Fruit fly (Drosophila melanogaster) whole organism, embryonic: Measurements from ENCODE around the gene dpr3.

Experiments used
- B-H1 ChIP-seq: fragments of 200-800 bp; sonication (Bioruptor generic); IDR thresholded peaks from 3 replicates; pipeline ENCODE4 v1.3.6; 2022; ENCODE audit warnings: missing biosample characterization, missing genetic modification characterization
- Bteb2 ChIP-seq: fragments of 200-800 bp; sonication (Bioruptor generic); optimal IDR thresholded peaks from 2 replicates; lab custom pipeline; 2016; ENCODE audit warnings: missing biosample characterization, missing genetic modification characterization
- CG14441 ChIP-seq: fragments of 200-800 bp; sonication (Bioruptor generic); IDR thresholded peaks from 2 replicates; pipeline ENCODE4 v1.3.6; 2022; ENCODE audit warnings: missing biosample characterization, missing genetic modification characterization
- CG15514 ChIP-seq: fragments of 200-800 bp; sonication (Bioruptor generic); optimal IDR thresholded peaks from 3 replicates; lab custom pipeline; 2017; ENCODE audit warnings: missing biosample characterization, missing genetic modification characterization, mild to moderate bottlenecking, moderate library complexity, missing genetic modification reagents
- CG17912 ChIP-seq: fragments of 200-800 bp; sonication (Bioruptor generic); optimal IDR thresholded peaks from 2 replicates; lab custom pipeline; 2018; ENCODE audit warnings: missing biosample characterization, mild to moderate bottlenecking, missing genetic modification characterization
- CG1832 ChIP-seq: fragments of 200-800 bp; sonication (Bioruptor generic); optimal IDR thresholded peaks from 2 replicates; lab custom pipeline; 2017; ENCODE audit warnings: missing biosample characterization, mild to moderate bottlenecking, missing genetic modification characterization, inconsistent platforms
- CG2120 ChIP-seq: fragments of 200-800 bp; sonication (Bioruptor generic); optimal IDR thresholded peaks from 3 replicates; lab custom pipeline; 2016; ENCODE audit warnings: missing biosample characterization, missing genetic modification characterization
- CG2129 ChIP-seq: fragments of 200-800 bp; sonication (Bioruptor generic); IDR thresholded peaks from 2 replicates; pipeline ENCODE4 v1.3.6; 2022; ENCODE audit warnings: missing biosample characterization, missing genetic modification characterization; ENCODE audit not compliant: partially characterized antibody
- CG2202 ChIP-seq: fragments of 200-800 bp; sonication (Bioruptor generic); optimal IDR thresholded peaks from 2 replicates; lab custom pipeline; 2018; ENCODE audit warnings: missing biosample characterization, mild to moderate bottlenecking, missing genetic modification characterization
- CG2875 ChIP-seq: fragments of 200-800 bp; sonication (Bioruptor generic); optimal IDR thresholded peaks from 2 replicates; lab custom pipeline; 2017; ENCODE audit warnings: missing biosample characterization, mild to moderate bottlenecking, missing genetic modification characterization, missing genetic modification reagents
- CG33557 ChIP-seq: fragments of 200-800 bp; sonication (Bioruptor generic); optimal IDR thresholded peaks from 2 replicates; lab custom pipeline; 2019; ENCODE audit warnings: missing biosample characterization, mild to moderate bottlenecking, missing genetic modification characterization, moderate library complexity
- CG34422 ChIP-seq: fragments of 200-800 bp; sonication (Bioruptor generic); IDR thresholded peaks from 3 replicates; pipeline ENCODE4 v1.3.6; 2022; ENCODE audit warnings: missing biosample characterization, missing genetic modification characterization
- CG4404 ChIP-seq: fragments of 200-800 bp; sonication (Bioruptor generic); IDR thresholded peaks from 2 replicates; pipeline ENCODE4 v1.3.6; 2022; ENCODE audit warnings: missing biosample characterization, missing genetic modification characterization
- CG4617 ChIP-seq: fragments of 200-800 bp; sonication (Bioruptor generic); optimal IDR thresholded peaks from 3 replicates; lab custom pipeline; 2016; ENCODE audit warnings: missing biosample characterization, missing genetic modification characterization, borderline replicate concordance
- CG4730 ChIP-seq: fragments of 200-800 bp; sonication (Bioruptor generic); IDR thresholded peaks from 2 replicates; pipeline ENCODE4 v1.3.6; 2022; ENCODE audit warnings: missing biosample characterization, missing genetic modification characterization
- CG6689 ChIP-seq: fragments of 200-800 bp; sonication (Bioruptor generic); IDR thresholded peaks from 2 replicates; pipeline ENCODE4 v1.3.6; 2022; ENCODE audit warnings: missing biosample characterization, missing genetic modification characterization
- CG6813 ChIP-seq: fragments of 200-800 bp; sonication (Bioruptor generic); optimal IDR thresholded peaks from 2 replicates; lab custom pipeline; 2017; ENCODE audit warnings: missing biosample characterization, missing genetic modification characterization, mild to moderate bottlenecking, moderate library complexity, missing genetic modification reagents
- CG7271 ChIP-seq: fragments of 200-800 bp; sonication (Bioruptor generic); optimal IDR thresholded peaks from 2 replicates; lab custom pipeline; 2018; ENCODE audit warnings: missing biosample characterization, mild to moderate bottlenecking, missing genetic modification characterization, moderate library complexity
- CG7745 ChIP-seq: fragments of 200-800 bp; sonication (Bioruptor generic); optimal IDR thresholded peaks from 2 replicates; lab custom pipeline; 2018; ENCODE audit warnings: missing biosample characterization, mild to moderate bottlenecking, missing genetic modification characterization, moderate library complexity
- CG8765 ChIP-seq: fragments of 200-800 bp; sonication (Bioruptor generic); IDR thresholded peaks from 2 replicates; pipeline ENCODE4 v1.3.6; 2022; ENCODE audit warnings: missing biosample characterization, missing genetic modification characterization
- CoRest ChIP-seq: fragments of 200-800 bp; sonication (Bioruptor generic); optimal IDR thresholded peaks from 3 replicates; lab custom pipeline; 2018; ENCODE audit warnings: missing biosample characterization, mild to moderate bottlenecking, missing genetic modification characterization, moderate library complexity
- Dek ChIP-seq: fragments of 200-800 bp; sonication (Bioruptor generic); optimal IDR thresholded peaks from 3 replicates; lab custom pipeline; 2019; ENCODE audit warnings: missing biosample characterization, mild to moderate bottlenecking, missing genetic modification characterization, moderate library complexity
- Dip2 ChIP-seq: fragments of 200-800 bp; sonication (Bioruptor generic); IDR thresholded peaks from 2 replicates; pipeline ENCODE4 v1.3.6; 2022; ENCODE audit warnings: missing biosample characterization, missing genetic modification characterization
- Drgx ChIP-seq: fragments of 200-800 bp; sonication (Bioruptor generic); IDR thresholded peaks from 2 replicates; pipeline ENCODE4 v1.3.6; 2022; ENCODE audit warnings: missing biosample characterization, missing genetic modification characterization
- Hmx ChIP-seq: fragments of 200-800 bp; sonication (Bioruptor generic); optimal IDR thresholded peaks from 2 replicates; lab custom pipeline; 2016; ENCODE audit warnings: missing biosample characterization, missing genetic modification characterization
- Hr39 ChIP-seq: fragments of >200 bp; optimal IDR thresholded peaks from 2 replicates; lab custom pipeline; 2017
- Kr ChIP-seq: fragments of 200-800 bp; sonication (Bioruptor generic); optimal IDR thresholded peaks from 2 replicates; lab custom pipeline; 2017; ENCODE audit warnings: missing biosample characterization, mild to moderate bottlenecking, missing genetic modification characterization
- Lpt ChIP-seq: fragments of >200 bp; optimal IDR thresholded peaks from 2 replicates; lab custom pipeline; 2018; ENCODE audit warnings: missing biosample characterization, missing genetic modification characterization
- Scr ChIP-seq: fragments of 200-800 bp; sonication (Bioruptor generic); IDR thresholded peaks from 2 replicates; pipeline ENCODE4 v1.3.6; 2022; ENCODE audit warnings: missing biosample characterization, missing genetic modification characterization; ENCODE audit not compliant: partially characterized antibody
- Sry-δ ChIP-seq: fragments of 200-800 bp; sonication (Bioruptor generic); optimal IDR thresholded peaks from 2 replicates; lab custom pipeline; 2016; ENCODE audit warnings: missing biosample characterization, missing genetic modification characterization
- YL-1 ChIP-seq: fragments of 200-800 bp; sonication (Bioruptor generic); optimal IDR thresholded peaks from 3 replicates; lab custom pipeline; 2017; ENCODE audit warnings: missing biosample characterization, mild to moderate bottlenecking, missing genetic modification characterization
- ase ChIP-seq: fragments of 200-800 bp; sonication (Bioruptor generic); IDR thresholded peaks from 3 replicates; pipeline ENCODE4 v1.3.6; 2022; ENCODE audit warnings: missing biosample characterization, missing genetic modification characterization
- bab2 ChIP-seq: fragments of 200-800 bp; sonication (Bioruptor generic); optimal IDR thresholded peaks from 2 replicates; lab custom pipeline; 2016; ENCODE audit warnings: missing biosample characterization, missing genetic modification characterization
- cas ChIP-seq: fragments of 200-800 bp; sonication (Bioruptor generic); IDR thresholded peaks from 2 replicates; pipeline ENCODE4 v1.3.6; 2022; ENCODE audit warnings: missing biosample characterization, missing genetic modification characterization
- cg ChIP-seq: fragments of 200-800 bp; sonication (Bioruptor generic); optimal IDR thresholded peaks from 3 replicates; lab custom pipeline; 2019; ENCODE audit warnings: missing biosample characterization, mild to moderate bottlenecking, missing genetic modification characterization, moderate library complexity
- chif ChIP-seq, 2 experiments: fragments of 200-800 bp; sonication (Bioruptor generic); optimal IDR thresholded peaks; 3 replicates each; lab custom pipeline; 2016; ENCODE audit warnings: missing biosample characterization in 2 of 2, missing genetic modification characterization in 2 of 2
- dpn ChIP-seq, 2 experiments: fragments of 200-800 bp; sonication (Bioruptor generic); optimal IDR thresholded peaks; 3 replicates each; lab custom pipeline; 2016; ENCODE audit warnings: missing biosample characterization in 2 of 2, missing genetic modification characterization in 2 of 2
- fd3F ChIP-seq: fragments of 200-800 bp; sonication (Bioruptor generic); optimal IDR thresholded peaks from 2 replicates; lab custom pipeline; 2018; ENCODE audit warnings: missing biosample characterization, mild to moderate bottlenecking, missing genetic modification characterization, moderate library complexity
- gce ChIP-seq: fragments of 200-800 bp; sonication (Bioruptor generic); IDR thresholded peaks from 3 replicates; pipeline ENCODE4 v1.3.6; 2022; ENCODE audit warnings: missing biosample characterization, missing genetic modification characterization
- gcm ChIP-seq: fragments of 200-800 bp; sonication (Bioruptor generic); optimal IDR thresholded peaks from 2 replicates; lab custom pipeline; 2019; ENCODE audit warnings: missing biosample characterization, mild to moderate bottlenecking, missing genetic modification characterization, moderate library complexity
- ham ChIP-seq: fragments of 200-800 bp; sonication (Bioruptor generic); IDR thresholded peaks from 2 replicates; pipeline ENCODE4 v1.3.6; 2022; ENCODE audit warnings: missing biosample characterization, missing genetic modification characterization
- her ChIP-seq: fragments of 200-800 bp; sonication (Bioruptor generic); optimal IDR thresholded peaks from 2 replicates; lab custom pipeline; 2016; ENCODE audit warnings: missing biosample characterization, missing genetic modification characterization
- jing ChIP-seq: fragments of 200-800 bp; sonication (Bioruptor generic); optimal IDR thresholded peaks from 2 replicates; lab custom pipeline; 2018; ENCODE audit warnings: missing biosample characterization, mild to moderate bottlenecking, missing genetic modification characterization
- jumu ChIP-seq: fragments of 200-800 bp; sonication (Bioruptor generic); optimal IDR thresholded peaks from 3 replicates; lab custom pipeline; 2016; ENCODE audit warnings: missing biosample characterization, missing genetic modification characterization
- mirr ChIP-seq: fragments of 200-800 bp; sonication (Bioruptor generic); optimal IDR thresholded peaks from 3 replicates; lab custom pipeline; 2018; ENCODE audit warnings: missing biosample characterization, mild to moderate bottlenecking, missing genetic modification characterization
- onecut ChIP-seq: fragments of 200-800 bp; sonication (Bioruptor generic); IDR thresholded peaks from 2 replicates; pipeline ENCODE4 v1.3.6; 2022; ENCODE audit warnings: missing biosample characterization, missing genetic modification characterization
- p53 ChIP-seq: fragments of 200-800 bp; sonication (Bioruptor generic); optimal IDR thresholded peaks from 2 replicates; lab custom pipeline; 2016; ENCODE audit warnings: missing biosample characterization, missing genetic modification characterization
- sna ChIP-seq: fragments of 200-800 bp; sonication (Bioruptor generic); IDR thresholded peaks from 2 replicates; pipeline ENCODE4 v1.3.6; 2022; ENCODE audit warnings: missing biosample characterization, missing genetic modification characterization; ENCODE audit not compliant: partially characterized antibody
- toy ChIP-seq: fragments of 200-800 bp; sonication (Bioruptor generic); IDR thresholded peaks from 2 replicates; pipeline ENCODE4 v1.3.6; 2022; ENCODE audit warnings: missing biosample characterization, missing genetic modification characterization

The dpr3 gene

DNA sequence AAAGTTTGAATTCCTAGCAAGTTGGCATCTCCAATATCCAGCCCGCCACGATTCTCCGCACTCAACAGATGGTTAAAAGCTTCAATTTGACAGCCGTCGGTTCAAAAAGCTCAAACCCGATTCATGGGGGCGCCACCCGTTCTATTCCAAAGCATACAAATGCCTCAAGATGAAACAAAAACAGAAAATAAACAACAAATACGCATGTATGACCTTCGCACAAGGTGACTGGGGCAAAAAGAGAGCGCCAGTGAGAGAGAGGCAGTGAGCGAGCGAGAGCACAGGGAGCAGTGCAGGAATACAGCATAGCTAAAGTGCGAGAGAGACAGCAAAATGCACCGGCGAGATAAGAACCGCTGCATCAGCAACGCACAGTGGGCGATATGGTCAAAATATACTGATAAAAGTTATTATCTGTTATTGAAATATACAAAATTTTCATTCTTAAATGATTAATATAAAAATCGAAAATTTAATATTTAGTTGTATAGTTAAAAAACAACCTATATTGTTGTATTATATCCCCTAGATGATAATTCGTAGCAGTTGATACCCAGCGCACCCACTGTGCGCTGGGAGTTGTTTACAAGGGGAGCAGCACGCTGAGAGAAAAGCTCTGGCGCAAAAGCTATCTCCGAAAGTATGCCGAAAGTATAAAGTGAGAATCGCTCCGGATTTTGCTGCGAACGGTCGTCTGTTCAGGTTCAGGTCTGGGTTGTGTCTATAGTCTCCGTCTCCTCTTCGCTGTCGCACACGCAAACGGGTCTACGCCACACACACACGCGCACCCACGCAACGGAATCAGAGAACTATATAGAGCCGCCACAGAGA lies 20.7 kb upstream of the dpr3 start, which contains the start of gene Glyp (continued):
- TF ChIP-seq Bteb2 (GFP tag; lab: Kevin White, UChicago) (peak; percentile 81), CG4617 (GFP tag; lab: Kevin White, UChicago) (peak; percentile 83), mirr (GFP tag; lab: Kevin White, UChicago) (peak; percentile 78), B-H1 (peak; percentile 92), CG7745 (tag; lab: Kevin White, UChicago) (no peak), p53 (GFP tag; lab: Kevin White, UChicago) (peak; percentile 46), CG4730 (GFP tag; lab: Robert Waterston, UW) (peak; percentile 91), CG34422 (GFP tag; lab: Robert Waterston, UW) (peak; percentile 95), dpn (GFP tag; optimal IDR thresholded peaks at IDR 0.05; lab: Kevin White, UChicago) (peak; percentile 61 to 96), CG8765 (GFP tag; lab: Robert Waterston, UW) (peak; percentile 83), YL-1 (peak; percentile 96), Drgx (GFP tag; lab: Robert Waterston, UW) (peak; percentile 97), cg (peak; percentile 28), ase (GFP tag; lab: Robert Waterston, UW) (peak; percentile 91), Kr (GFP tag; lab: Kevin White, UChicago) (peak; percentile 76), CG14441 (GFP tag; lab: Robert Waterston, UW) (peak; percentile 92), Scr (GFP tag; lab: Robert Waterston, UW) (no peak; the same call in 1 of the 2 replicates), CG4404 (peak; percentile 89), chif (GFP tag; optimal IDR thresholded peaks at IDR 0.05; lab: Kevin White, UChicago) (peak; percentile 35 to 76), jumu (peak; percentile 61), CG33557 (GFP tag; lab: Kevin White, UChicago) (peak; percentile 89), ham (GFP tag; lab: Robert Waterston, UW) (peak; percentile 92), CoRest (peak; percentile 98), bab2 (GFP tag; lab: Kevin White, UChicago) (peak; percentile 73), Sry-δ (peak; percentile 25), gcm (GFP tag; lab: Kevin White, UChicago) (peak; percentile 98), Hr39 (no peak), CG7271 (tag; lab: Kevin White, UChicago) (peak; percentile 81), jing (peak; percentile 84), gce (peak; percentile 89), her (peak; percentile 57), CG6689 (GFP tag; lab: Robert Waterston, UW) (peak; percentile 96), CG1832 (GFP tag; lab: Kevin White, UChicago) (peak; percentile 90), CG17912 (GFP tag; lab: Kevin White, UChicago) (peak; percentile 47), CG6813 (GFP tag; lab: Kevin White, UChicago) (peak; percentile 98), CG2120 (GFP tag; lab: Kevin White, UChicago) (peak; percentile 95), Dek (tag; lab: Kevin White, UChicago) (peak; percentile 97), CG2875 (peak; percentile 95), CG2129 (GFP tag; lab: Robert Waterston, UW) (no peak), CG2202 (peak; percentile 89), cas (peak; percentile 87), CG15514 (peak; percentile 92), fd3F (peak; percentile 96), onecut (GFP tag; lab: Robert Waterston, UW) (peak; percentile 89), Lpt (GFP tag; lab: Kevin White, UChicago) (no peak), Hmx (peak; percentile 69), Dip2 (GFP tag; lab: Robert Waterston, UW) (peak; percentile 37; the same call in 1 of the 2 replicates), sna (GFP tag; lab: Robert Waterston, UW) (peak; percentile 65; the same call in 1 of the 2 replicates), toy (GFP tag; lab: Robert Waterston, UW) (peak; percentile 83)
